In genomic region chr3R:29222891-29223842, dm6 we compare ENCODE assay signal across 1 fruit fly cellular context.
TF ChIP-seq lines count a peak whose summit lies in the region.

Cisd2 (minus strand) TSS chr3R:29223428.
Brd8 (plus strand) TSS chr3R:29223485.

TF ChIP-seq in whole organism, embryonic, 481 proteins besides CTCF, POLR2A, EP300 and RAD21 (continued from another document):
- peak; percentile 98 for TF ChIP-seq CG34224 (GFP tag; IDR thresholded peaks at IDR 0.05; lab: Robert Waterston, UW; ENCODE audit: partially characterized antibody)
- peak; percentile 29 for TF ChIP-seq CG30020 (tag; optimal IDR thresholded peaks at IDR 0.05; lab: Kevin White, UChicago)
- peak; percentile 90 for TF ChIP-seq stwl (tag; optimal IDR thresholded peaks at IDR 0.05; lab: Kevin White, UChicago)
- TF ChIP-seq CG33213 (GFP tag; optimal IDR thresholded peaks at IDR 0.05; lab: Kevin White, UChicago): peak; percentile 30
- TF ChIP-seq bigmax (GFP tag; optimal IDR thresholded peaks at IDR 0.05; lab: Kevin White, UChicago): peak; percentile 20
- peak; percentile 96 for TF ChIP-seq Opbp (GFP tag; IDR thresholded peaks at IDR 0.05; lab: Robert Waterston, UW; ENCODE audit: partially characterized antibody)
- TF ChIP-seq bab2 (GFP tag; optimal IDR thresholded peaks at IDR 0.05; lab: Kevin White, UChicago): no peak
- TF ChIP-seq CG10543 (GFP tag; optimal IDR thresholded peaks at IDR 0.05; lab: Kevin White, UChicago): no peak
- peak; percentile 12 for TF ChIP-seq mirr (GFP tag; optimal IDR thresholded peaks at IDR 0.05; lab: Kevin White, UChicago)
- no peak for TF ChIP-seq gce (GFP tag; IDR thresholded peaks at IDR 0.05; lab: Robert Waterston, UW)
- TF ChIP-seq BEAF-32 (GFP tag; optimal IDR thresholded peaks at IDR 0.05; lab: Kevin White, UChicago): peak; percentile 91
- no peak for TF ChIP-seq Hr39 (optimal IDR thresholded peaks at IDR 0.05; lab: Kevin White, UChicago)
- TF ChIP-seq grau (tag; optimal IDR thresholded peaks at IDR 0.05; lab: Kevin White, UChicago): peak; percentile 8
- no peak for TF ChIP-seq CG7745 (tag; optimal IDR thresholded peaks at IDR 0.05; lab: Kevin White, UChicago)
- peak; percentile 86 for TF ChIP-seq CG9797 (GFP tag; optimal IDR thresholded peaks at IDR 0.05; lab: Kevin White, UChicago)
- TF ChIP-seq Jarid2 (GFP tag; optimal IDR thresholded peaks at IDR 0.05; lab: Kevin White, UChicago): no peak
- peak; percentile 73 for TF ChIP-seq CG1603 (tag; optimal IDR thresholded peaks at IDR 0.05; lab: Kevin White, UChicago)
- peak; percentile 37 for TF ChIP-seq trem (tag; optimal IDR thresholded peaks at IDR 0.05; lab: Kevin White, UChicago)
- peak; percentile 91 for TF ChIP-seq Scr (GFP tag; IDR thresholded peaks at IDR 0.05; lab: Robert Waterston, UW; ENCODE audit: partially characterized antibody)
- peak; percentile 54 for TF ChIP-seq sd (tag; optimal IDR thresholded peaks at IDR 0.05; lab: Kevin White, UChicago)
- peak; percentile 36; the same call in 1 of the 2 replicates for TF ChIP-seq CG9932 (GFP tag; IDR thresholded peaks at IDR 0.05; lab: Robert Waterston, UW)
- TF ChIP-seq GATAe (GFP tag; conservative IDR thresholded peaks at IDR 0.05; lab: Robert Waterston, UW): no peak
- no peak for TF ChIP-seq CkIIα-i1 (GFP tag; IDR thresholded peaks at IDR 0.05; lab: Robert Waterston, UW)
- TF ChIP-seq CG3995 (GFP tag; optimal IDR thresholded peaks at IDR 0.05; lab: Kevin White, UChicago): peak; percentile 30
- peak; percentile 74; the same call in 1 of the 2 replicates for TF ChIP-seq CG2129 (GFP tag; IDR thresholded peaks at IDR 0.05; lab: Robert Waterston, UW; ENCODE audit: partially characterized antibody)
- TF ChIP-seq CG14710 (tag; optimal IDR thresholded peaks at IDR 0.05; lab: Kevin White, UChicago): peak; percentile 54
- peak; percentile 91 for TF ChIP-seq unc-4 (GFP tag; IDR thresholded peaks at IDR 0.05; lab: Robert Waterston, UW; ENCODE audit: partially characterized antibody)
- peak; percentile 7 for TF ChIP-seq CG2120 (GFP tag; optimal IDR thresholded peaks at IDR 0.05; lab: Kevin White, UChicago)
- peak; percentile 87 for TF ChIP-seq sna (GFP tag; IDR thresholded peaks at IDR 0.05; lab: Robert Waterston, UW; ENCODE audit: partially characterized antibody)
- no peak for TF ChIP-seq Lhr (GFP tag; optimal IDR thresholded peaks at IDR 0.05; lab: Kevin White, UChicago)
- no peak for TF ChIP-seq pfk (GFP tag; optimal IDR thresholded peaks at IDR 0.05; lab: Kevin White, UChicago)
- peak; percentile 69 for TF ChIP-seq Sin3A (optimal IDR thresholded peaks at IDR 0.05; lab: Kevin White, UChicago)
- peak; percentile 53 for TF ChIP-seq gfzf (GFP tag; optimal IDR thresholded peaks at IDR 0.05; lab: Kevin White, UChicago)
- TF ChIP-seq CG42726 (GFP tag; IDR thresholded peaks at IDR 0.05; lab: Robert Waterston, UW; ENCODE audit: partially characterized antibody): peak; percentile 77; the same call in 1 of the 2 replicates
- TF ChIP-seq CG17912 (GFP tag; optimal IDR thresholded peaks at IDR 0.05; lab: Kevin White, UChicago): no peak
- peak; percentile 62 for TF ChIP-seq E2f2 (GFP tag; IDR thresholded peaks at IDR 0.05; lab: Robert Waterston, UW)
- TF ChIP-seq onecut (GFP tag; IDR thresholded peaks at IDR 0.05; lab: Robert Waterston, UW): peak; percentile 86
- TF ChIP-seq CG11560 (tag; IDR thresholded peaks at IDR 0.05; lab: Robert Waterston, UW): peak; percentile 76; the same call in 2 of the 3 replicates
- no peak for TF ChIP-seq CG18011 (GFP tag; optimal IDR thresholded peaks at IDR 0.05; lab: Kevin White, UChicago)
- peak; percentile 99 for TF ChIP-seq Dref (GFP tag; IDR thresholded peaks at IDR 0.05; lab: Robert Waterston, UW)
- no peak for TF ChIP-seq prd (optimal IDR thresholded peaks at IDR 0.05; lab: Kevin White, UChicago)
- 0 out of 3 replicates have a peak, but pooled peaks have one; percentile 4 for TF ChIP-seq prd (GFP tag; IDR thresholded peaks at IDR 0.05; lab: Robert Waterston, UW)
- TF ChIP-seq CG11456 (GFP tag; IDR thresholded peaks at IDR 0.05; lab: Robert Waterston, UW): no peak
- no peak for TF ChIP-seq B-H2 (GFP tag; optimal IDR thresholded peaks at IDR 0.05; lab: Kevin White, UChicago)
- TF ChIP-seq cato (GFP tag; optimal IDR thresholded peaks at IDR 0.05; lab: Kevin White, UChicago; ENCODE audit: borderline replicate concordance): no peak
- peak; percentile 63 for TF ChIP-seq CHES-1-like (GFP tag; optimal IDR thresholded peaks at IDR 0.05; lab: Kevin White, UChicago)
- TF ChIP-seq CG14860 (GFP tag; IDR thresholded peaks at IDR 0.05; lab: Robert Waterston, UW; ENCODE audit: partially characterized antibody): peak; percentile 96
- TF ChIP-seq CG13894 (tag; optimal IDR thresholded peaks at IDR 0.05; lab: Kevin White, UChicago): peak; percentile 6
